Worm (Caenorhabditis elegans) whole organism, L2 larva: ENCODE data around the gene msp-19.
"Not testable (repeated sequence)": the region's sequence is repeated elsewhere in the genome, so short reads cannot be mapped to it uniquely, and the experiment has no call there.

Source experiments
- aly-2 ChIP-seq: fragments of 150-350 bp; optimal IDR thresholded peaks from 2 replicates; lab custom pipeline; 2014; ENCODE audit warnings: missing biosample characterization, missing genetic modification characterization
- ceh-82 ChIP-seq: fragments of 150-350 bp; optimal IDR thresholded peaks from 2 replicates; lab custom pipeline; 2014; ENCODE audit warnings: missing biosample characterization, missing genetic modification characterization
- lin-13 ChIP-seq: fragments of 150-350 bp; optimal IDR thresholded peaks from 2 replicates; lab custom pipeline; 2014; ENCODE audit warnings: missing biosample characterization, missing genetic modification reagents, missing genetic modification characterization
- lsy-2 ChIP-seq, 2 experiments: fragments of 150-350 bp in 1 of 2; sonication (generic microtip) in 1 of 2; optimal IDR thresholded peaks; 2 replicates each; lab custom pipeline; 2014 to 2017; ENCODE audit warnings: missing biosample characterization in 2 of 2, missing genetic modification characterization in 2 of 2
- mdl-1 ChIP-seq, 2 experiments: fragments of 150-350 bp in 1 of 2; sonication (generic microtip) in 1 of 2; optimal IDR thresholded peaks; 2 replicates each; lab custom pipeline; 2017; ENCODE audit warnings: missing biosample characterization in 2 of 2, missing genetic modification characterization in 2 of 2
- nhr-10 ChIP-seq: sonication (generic microtip); optimal IDR thresholded peaks from 2 replicates; lab custom pipeline; 2017; ENCODE audit warnings: missing biosample characterization, missing genetic modification characterization
- nhr-237 ChIP-seq: fragments of 150-350 bp; optimal IDR thresholded peaks from 2 replicates; lab custom pipeline; 2014; ENCODE audit warnings: missing biosample characterization, missing genetic modification characterization
- nhr-25 ChIP-seq: fragments of 150-350 bp; sonication (generic microtip); optimal IDR thresholded peaks from 3 replicates; lab custom pipeline; 2014; ENCODE audit warnings: missing biosample characterization, missing genetic modification characterization
- sma-3 ChIP-seq: sonication (generic microtip); optimal IDR thresholded peaks from 2 replicates; lab custom pipeline; 2016; ENCODE audit warnings: missing genetic modification reagents, missing genetic modification characterization, missing compliant biosample characterization
- sma-9 ChIP-seq, 2 experiments: fragments of 150-350 bp in 1 of 2; sonication (generic microtip) in 1 of 2; optimal IDR thresholded peaks; 2 replicates each; lab custom pipeline; 2014 to 2016; ENCODE audit warnings: missing genetic modification characterization in 2 of 2, mild to moderate bottlenecking in 1 of 2, missing biosample characterization in 1 of 2, missing compliant biosample characterization in 1 of 2, missing genetic modification reagents in 1 of 2, moderate library complexity in 1 of 2
- snpc-4 ChIP-seq: fragments of 150-350 bp; optimal IDR thresholded peaks from 2 replicates; lab custom pipeline; 2014; ENCODE audit warnings: missing biosample characterization, missing genetic modification characterization
- unc-62 ChIP-seq: fragments of 150-350 bp; optimal IDR thresholded peaks from 2 replicates; lab custom pipeline; 2014; ENCODE audit warnings: missing biosample characterization, missing genetic modification reagents, missing genetic modification characterization
- ztf-11 ChIP-seq: sonication (generic microtip); optimal IDR thresholded peaks from 2 replicates; lab custom pipeline; 2017; ENCODE audit warnings: missing biosample characterization, missing genetic modification characterization

DNA sequence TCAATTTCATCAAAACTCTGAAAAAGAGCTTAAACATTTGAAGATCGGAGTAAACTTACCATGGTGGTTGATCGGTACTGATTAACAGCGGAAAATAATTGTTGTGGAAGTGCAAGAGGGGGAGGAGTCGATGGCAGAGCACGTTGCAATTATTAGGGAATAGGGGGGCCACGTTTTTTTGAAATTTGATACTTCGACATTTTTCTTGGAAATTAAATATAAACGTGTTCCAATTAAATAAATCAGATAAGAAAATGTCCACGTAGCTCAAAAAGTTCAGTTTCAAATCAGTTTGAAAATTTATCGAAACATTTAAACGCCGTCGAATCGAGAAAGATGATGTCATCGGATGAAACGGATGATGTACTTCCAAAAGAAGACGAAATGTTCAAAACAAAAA lies 3.7 kb upstream of the msp-19 start, which contains the start of gene F36H12.9:
- TF ChIP-seq ceh-82; unc-62 (GFP tag; lab: Kevin White, UChicago); aly-2; lin-13 (GFP tag; lab: Kevin White, UChicago); snpc-4 (tag; lab: Kevin White, UChicago); ztf-11 (tag; lab: Kevin White, UChicago); lsy-2 (tag; optimal IDR thresholded peaks at IDR 0.05; lab: Kevin White, UChicago); mdl-1 (tag; optimal IDR thresholded peaks at IDR 0.05; lab: Kevin White, UChicago); nhr-237 (tag; lab: Kevin White, UChicago); sma-3; nhr-25 (tag; lab: Kevin White, UChicago); nhr-10 (tag; lab: Kevin White, UChicago); sma-9 (GFP tag; optimal IDR thresholded peaks at IDR 0.05; lab: Kevin White, UChicago); sma-9 (tag; optimal IDR thresholded peaks at IDR 0.05; lab: Kevin White, UChicago): not testable (repeated sequence)
